Worm (Caenorhabditis elegans) whole organism, L3 larva: ENCODE data around the gene brd-1.

Experiments
- ama-1 ChIP-seq: fragments of 150-350 bp; optimal IDR thresholded peaks from 2 replicates; lab custom pipeline; 2018
- ceh-82 ChIP-seq: fragments of 150-350 bp; optimal IDR thresholded peaks from 2 replicates; lab custom pipeline; 2014; ENCODE audit warnings: missing biosample characterization, missing genetic modification characterization
- mdl-1 ChIP-seq: fragments of 150-350 bp; optimal IDR thresholded peaks from 2 replicates; lab custom pipeline; 2014; ENCODE audit warnings: missing biosample characterization, missing genetic modification characterization
- nhr-76 ChIP-seq: fragments of 150-350 bp; sonication (generic microtip); optimal IDR thresholded peaks from 5 replicates; lab custom pipeline; 2014; ENCODE audit warnings: missing biosample characterization, missing genetic modification characterization

DNA sequence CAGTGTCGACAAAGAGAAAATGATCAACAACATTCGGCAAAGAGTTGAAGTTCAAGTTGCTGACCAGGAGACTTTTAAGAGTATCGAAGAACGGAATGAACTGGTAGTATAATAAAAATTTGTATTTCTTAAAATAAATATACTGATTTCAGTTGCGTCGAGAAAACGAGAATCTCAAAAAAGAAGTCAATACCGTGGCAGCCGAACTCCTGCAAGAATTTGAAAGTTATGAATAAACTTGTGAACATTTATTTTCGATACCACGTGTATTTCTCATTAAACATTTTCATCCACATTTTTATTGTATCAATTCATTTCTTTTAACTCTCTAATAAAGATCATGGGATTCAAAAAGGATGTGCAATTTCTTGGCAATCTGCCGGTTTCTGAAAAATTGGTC lies 19.3 kb downstream of the brd-1 start, which contains the start of gene K04C2.8:
- no peak for TF ChIP-seq ceh-82 (tag; lab: Kevin White, UChicago)
- TF ChIP-seq ama-1: no peak
- no peak for TF ChIP-seq nhr-76 (tag; lab: Kevin White, UChicago)
- no peak for TF ChIP-seq mdl-1 (tag; lab: Kevin White, UChicago)
